Fruit fly (Drosophila melanogaster) whole organism, embryonic: Measurements from ENCODE around the gene Hsp67Ba.

Experiments used
- ATbp ChIP-seq: fragments of 200-800 bp; sonication (Bioruptor generic); optimal IDR thresholded peaks from 2 replicates; lab custom pipeline; 2017; ENCODE audit warnings: missing biosample characterization, mild to moderate bottlenecking, missing genetic modification characterization, missing genetic modification reagents
- Atf-2 ChIP-seq: fragments of 200-800 bp; sonication (Bioruptor generic); optimal IDR thresholded peaks from 2 replicates; lab custom pipeline; 2016; ENCODE audit warnings: missing biosample characterization, missing genetic modification characterization
- BtbVII ChIP-seq: fragments of 200-800 bp; sonication (Bioruptor generic); optimal IDR thresholded peaks from 3 replicates; lab custom pipeline; 2017; ENCODE audit warnings: missing biosample characterization, mild to moderate bottlenecking, missing genetic modification characterization
- C15 ChIP-seq: fragments of 200-800 bp; sonication (Bioruptor generic); IDR thresholded peaks from 3 replicates; pipeline ENCODE4 v1.3.6; 2022; ENCODE audit warnings: missing biosample characterization, missing genetic modification characterization
- CG11085 ChIP-seq: fragments of 200-800 bp; sonication (Bioruptor generic); IDR thresholded peaks from 2 replicates; pipeline ENCODE4 v1.3.6; 2022; ENCODE audit warnings: missing biosample characterization, missing genetic modification characterization
- CG13296 ChIP-seq: fragments of 200-800 bp; sonication (Bioruptor generic); optimal IDR thresholded peaks from 3 replicates; lab custom pipeline; 2018; ENCODE audit warnings: missing biosample characterization, mild to moderate bottlenecking, missing genetic modification characterization
- CG13624 ChIP-seq: fragments of 200-800 bp; sonication (Bioruptor generic); optimal IDR thresholded peaks from 2 replicates; lab custom pipeline; 2016; ENCODE audit warnings: missing biosample characterization, missing genetic modification characterization
- CG14710 ChIP-seq: fragments of 200-800 bp; sonication (Bioruptor generic); optimal IDR thresholded peaks from 3 replicates; lab custom pipeline; 2019; ENCODE audit warnings: missing biosample characterization, mild to moderate bottlenecking, missing genetic modification characterization, moderate library complexity
- CG1647 ChIP-seq: fragments of 200-800 bp; sonication (Bioruptor generic); optimal IDR thresholded peaks from 3 replicates; lab custom pipeline; 2016; ENCODE audit warnings: missing biosample characterization, missing genetic modification characterization
- CG16813 ChIP-seq: fragments of 200-800 bp; sonication (Bioruptor generic); IDR thresholded peaks from 3 replicates; pipeline ENCODE4 v1.3.6; 2022; ENCODE audit warnings: missing biosample characterization, missing genetic modification characterization; ENCODE audit not compliant: partially characterized antibody
- CG17359 ChIP-seq: fragments of 200-800 bp; sonication (Bioruptor generic); optimal IDR thresholded peaks from 3 replicates; lab custom pipeline; 2018; ENCODE audit warnings: missing biosample characterization, mild to moderate bottlenecking, missing genetic modification characterization, moderate library complexity
- CG17361 ChIP-seq: fragments of 200-800 bp; sonication (Bioruptor generic); IDR thresholded peaks from 3 replicates; pipeline ENCODE4 v1.3.6; 2022; ENCODE audit warnings: missing biosample characterization, missing genetic modification characterization
- CG18476 ChIP-seq: fragments of 200-800 bp; sonication (Bioruptor generic); optimal IDR thresholded peaks from 2 replicates; lab custom pipeline; 2016; ENCODE audit warnings: missing biosample characterization, mild to moderate bottlenecking, missing genetic modification characterization
- CG30020 ChIP-seq: fragments of 200-800 bp; optimal IDR thresholded peaks from 2 replicates; lab custom pipeline; 2019; ENCODE audit warnings: missing biosample characterization, mild to moderate bottlenecking, missing genetic modification characterization, moderate library complexity
- CG32772 ChIP-seq: fragments of 200-800 bp; sonication (Bioruptor generic); IDR thresholded peaks from 2 replicates; pipeline ENCODE4 v1.3.6; 2022; ENCODE audit warnings: missing biosample characterization, missing genetic modification characterization
- CG3847 ChIP-seq: fragments of 200-800 bp; sonication (Bioruptor generic); IDR thresholded peaks from 2 replicates; pipeline ENCODE4 v1.3.6; 2022; ENCODE audit warnings: missing biosample characterization, missing genetic modification characterization
- CG3995 ChIP-seq: fragments of 200-800 bp; sonication (Bioruptor generic); optimal IDR thresholded peaks from 3 replicates; lab custom pipeline; 2016; ENCODE audit warnings: missing biosample characterization, missing genetic modification characterization
- CG7372 ChIP-seq: fragments of 200-800 bp; sonication (Bioruptor generic); IDR thresholded peaks from 2 replicates; pipeline ENCODE4 v1.3.6; 2022; ENCODE audit warnings: missing biosample characterization, missing genetic modification characterization
- CG8290 ChIP-seq, 3 experiments: fragments of 200-800 bp; sonication (Bioruptor generic); optimal IDR thresholded peaks; 2 replicates each; lab custom pipeline; 2016 to 2019; ENCODE audit warnings: missing biosample characterization in 3 of 3, missing genetic modification characterization in 3 of 3, mild to moderate bottlenecking in 2 of 3, moderate library complexity in 1 of 3
- CG9609 ChIP-seq: fragments of 200-800 bp; sonication (Bioruptor generic); optimal IDR thresholded peaks from 3 replicates; lab custom pipeline; 2016; ENCODE audit warnings: missing biosample characterization, missing genetic modification characterization
- CG9797 ChIP-seq: fragments of 200-800 bp; sonication (Bioruptor generic); optimal IDR thresholded peaks from 3 replicates; lab custom pipeline; 2018; ENCODE audit warnings: missing biosample characterization, mild to moderate bottlenecking, missing genetic modification characterization
- Dbx ChIP-seq: fragments of 200-800 bp; sonication (Bioruptor generic); IDR thresholded peaks from 3 replicates; pipeline ENCODE4 v1.3.6; 2022; ENCODE audit warnings: missing biosample characterization, missing genetic modification characterization
- Fer2 ChIP-seq: fragments of 200-800 bp; sonication (Bioruptor generic); optimal IDR thresholded peaks from 2 replicates; lab custom pipeline; 2018; ENCODE audit warnings: missing biosample characterization, mild to moderate bottlenecking, missing genetic modification characterization, moderate library complexity
- Hmx ChIP-seq: fragments of 200-800 bp; sonication (Bioruptor generic); optimal IDR thresholded peaks from 2 replicates; lab custom pipeline; 2016; ENCODE audit warnings: missing biosample characterization, missing genetic modification characterization
- Med ChIP-seq: fragments of 200-800 bp; sonication (Bioruptor generic); peaks from one replicate; lab custom pipeline; 2016; ENCODE audit warnings: missing biosample characterization, missing genetic modification characterization, mild to moderate bottlenecking, inconsistent platforms, moderate library complexity
- Sox100B ChIP-seq: fragments of 200-800 bp; sonication (Bioruptor generic); optimal IDR thresholded peaks from 3 replicates; lab custom pipeline; 2018; ENCODE audit warnings: missing biosample characterization, mild to moderate bottlenecking, missing genetic modification characterization
- bowl ChIP-seq: fragments of 200-800 bp; sonication (Bioruptor generic); IDR thresholded peaks from 2 replicates; pipeline ENCODE4 v1.3.6; 2022; ENCODE audit warnings: missing biosample characterization, missing genetic modification characterization
- caup ChIP-seq: fragments of 200-800 bp; sonication (Bioruptor generic); optimal IDR thresholded peaks from 3 replicates; lab custom pipeline; 2017; ENCODE audit warnings: missing biosample characterization, mild to moderate bottlenecking, missing genetic modification characterization, moderate library complexity; ENCODE audit not compliant: severe bottlenecking
- chif ChIP-seq, 2 experiments: fragments of 200-800 bp; sonication (Bioruptor generic); optimal IDR thresholded peaks; 3 replicates each; lab custom pipeline; 2016; ENCODE audit warnings: missing biosample characterization in 2 of 2, missing genetic modification characterization in 2 of 2
- ci ChIP-seq: fragments of 200-800 bp; sonication (Bioruptor generic); IDR thresholded peaks from 3 replicates; pipeline ENCODE4 v1.3.6; 2022; ENCODE audit warnings: missing biosample characterization, missing genetic modification characterization
- da ChIP-seq: fragments of 200-800 bp; sonication (Bioruptor generic); optimal IDR thresholded peaks from 2 replicates; lab custom pipeline; 2016; ENCODE audit warnings: missing biosample characterization, missing genetic modification characterization
- dimm ChIP-seq: fragments of 200-800 bp; sonication (Bioruptor generic); IDR thresholded peaks from 2 replicates; pipeline ENCODE4 v1.3.6; 2022; ENCODE audit warnings: missing biosample characterization, missing genetic modification characterization
- en ChIP-seq: fragments of 200-800 bp; sonication (Bioruptor generic); optimal IDR thresholded peaks from 2 replicates; lab custom pipeline; 2016; ENCODE audit warnings: missing biosample characterization, missing genetic modification characterization
- ewg ChIP-seq: fragments of 200-800 bp; sonication (Bioruptor generic); optimal IDR thresholded peaks from 3 replicates; lab custom pipeline; 2017; ENCODE audit warnings: mild to moderate bottlenecking, missing biosample characterization, missing genetic modification reagents, missing genetic modification characterization
- lbe ChIP-seq: fragments of 200-800 bp; sonication (Bioruptor generic); optimal IDR thresholded peaks from 2 replicates; lab custom pipeline; 2016; ENCODE audit warnings: missing biosample characterization, mild to moderate bottlenecking, missing genetic modification characterization
- lilli ChIP-seq: fragments of 200-800 bp; sonication (Bioruptor generic); optimal IDR thresholded peaks from 3 replicates; lab custom pipeline; 2016; ENCODE audit warnings: missing biosample characterization, missing genetic modification characterization
- nerfin-2 ChIP-seq: fragments of 200-800 bp; sonication (Bioruptor generic); IDR thresholded peaks from 2 replicates; pipeline ENCODE4 v1.3.6; 2022; ENCODE audit warnings: missing biosample characterization, missing genetic modification characterization; ENCODE audit not compliant: partially characterized antibody
- pita ChIP-seq: fragments of 200-800 bp; sonication (Bioruptor generic); optimal IDR thresholded peaks from 2 replicates; lab custom pipeline; 2017; ENCODE audit warnings: missing biosample characterization, mild to moderate bottlenecking, missing genetic modification characterization
- pnt ChIP-seq: fragments of 200-800 bp; sonication (Bioruptor generic); optimal IDR thresholded peaks from 3 replicates; lab custom pipeline; 2016; ENCODE audit warnings: missing biosample characterization, missing genetic modification characterization
- pzg ChIP-seq: fragments of 200-800 bp; sonication (Bioruptor generic); optimal IDR thresholded peaks from 3 replicates; lab custom pipeline; 2018; ENCODE audit warnings: missing biosample characterization, mild to moderate bottlenecking, missing genetic modification characterization, moderate library complexity
- seq ChIP-seq: fragments of 200-800 bp; sonication (Bioruptor generic); IDR thresholded peaks from 2 replicates; pipeline ENCODE4 v1.3.6; 2022; ENCODE audit warnings: missing biosample characterization, missing genetic modification characterization
- so ChIP-seq: fragments of 200-800 bp; sonication (Bioruptor generic); IDR thresholded peaks from 3 replicates; pipeline ENCODE4 v1.3.6; 2022; ENCODE audit warnings: missing biosample characterization, missing genetic modification characterization
- stwl ChIP-seq: fragments of 200-800 bp; sonication (Bioruptor generic); optimal IDR thresholded peaks from 3 replicates; lab custom pipeline; 2018; ENCODE audit warnings: missing biosample characterization, mild to moderate bottlenecking, missing genetic modification characterization, moderate library complexity
- tx ChIP-seq: fragments of 200-800 bp; sonication (Bioruptor generic); optimal IDR thresholded peaks from 2 replicates; lab custom pipeline; 2016; ENCODE audit warnings: missing biosample characterization, missing genetic modification characterization
- vfl ChIP-seq: fragments of 200-800 bp; sonication (Bioruptor generic); optimal IDR thresholded peaks from 2 replicates; lab custom pipeline; 2016; ENCODE audit warnings: missing biosample characterization, missing genetic modification characterization
- zen2 ChIP-seq: fragments of 200-800 bp; sonication (Bioruptor generic); IDR thresholded peaks from 3 replicates; pipeline ENCODE4 v1.3.6; 2022; ENCODE audit warnings: missing biosample characterization, missing genetic modification characterization; ENCODE audit not compliant: partially characterized antibody
- zfh1 ChIP-seq: fragments of 200-800 bp; sonication (Bioruptor generic); IDR thresholded peaks from 3 replicates; pipeline ENCODE4 v1.3.6; 2022; ENCODE audit warnings: missing biosample characterization, missing genetic modification characterization

Hsp67Ba gene

dm6 chr3L:9349314-9349733 is 30.0 kb downstream of the Hsp67Ba start, which contains the start of gene PGRP-LF (continued):
- TF ChIP-seq bowl (GFP tag; lab: Robert Waterston, UW) = no peak
- no peak for TF ChIP-seq ATbp (GFP tag; lab: Kevin White, UChicago)
- TF ChIP-seq C15 (GFP tag; lab: Robert Waterston, UW) = no peak
- TF ChIP-seq Fer2 (tag; lab: Kevin White, UChicago) = no peak
- TF ChIP-seq CG11085 (GFP tag; lab: Robert Waterston, UW) = no peak
- no peak for TF ChIP-seq chif (GFP tag; optimal IDR thresholded peaks at IDR 0.05; lab: Kevin White, UChicago)
- TF ChIP-seq CG17359 (tag; lab: Kevin White, UChicago) = peak; percentile 4
- peak; percentile 29 for TF ChIP-seq CG13296 (GFP tag; lab: Kevin White, UChicago)
- peak; percentile 37; the same call in 1 of the 3 replicates for TF ChIP-seq zen2 (GFP tag; lab: Robert Waterston, UW)
- no peak for TF ChIP-seq nerfin-2 (GFP tag; lab: Robert Waterston, UW)
- no peak for TF ChIP-seq CG1647
- TF ChIP-seq CG14710 (tag; lab: Kevin White, UChicago) = no peak
- no peak for TF ChIP-seq pnt
- no peak for TF ChIP-seq zfh1 (GFP tag; lab: Robert Waterston, UW)
- TF ChIP-seq en (GFP tag; lab: Kevin White, UChicago) = no peak
- no peak for TF ChIP-seq CG32772
- no peak for TF ChIP-seq seq (GFP tag; lab: Robert Waterston, UW)

- TF ChIP-seq stwl (peak; percentile 55), Dbx (GFP tag; lab: Robert Waterston, UW) (no peak), ewg (GFP tag; lab: Kevin White, UChicago) (no peak), dimm (GFP tag; lab: Robert Waterston, UW) (no peak)
- TF ChIP-seq, all 482 proteins: peak for 1
These were observed 34.2 kb downstream of the Hsp67Ba start for dm6 chr3L:9345157-9345556.

dm6 chr3L:9343963-9344362 is 35.4 kb downstream of the Hsp67Ba start:
- no peak for TF ChIP-seq ci
- no peak for TF ChIP-seq CG17361 (GFP tag; lab: Robert Waterston, UW)
- no peak for TF ChIP-seq caup (GFP tag; lab: Kevin White, UChicago)
- TF ChIP-seq CG18476 (GFP tag; lab: Kevin White, UChicago) = no peak
- TF ChIP-seq tx (GFP tag; lab: Kevin White, UChicago) = no peak

dm6 chr3L:9340839-9341238 is 38.5 kb downstream of the Hsp67Ba start:
- TF ChIP-seq CG3995 (peak; percentile 15), CG30020 (tag; lab: Kevin White, UChicago) (no peak), Sox100B (GFP tag; lab: Kevin White, UChicago) (no peak), pita (GFP tag; lab: Kevin White, UChicago) (no peak), Hmx (GFP tag; lab: Kevin White, UChicago) (no peak), lbe (GFP tag; lab: Kevin White, UChicago) (no peak), lilli (GFP tag; lab: Kevin White, UChicago) (no peak), CG8290 (GFP tag; optimal IDR thresholded peaks at IDR 0.05; lab: Kevin White, UChicago) (no peak), CG8290 (tag; optimal IDR thresholded peaks at IDR 0.05; lab: Kevin White, UChicago) (peak in 1 of 2 experiments; percentile 14), CG11085 (GFP tag; lab: Robert Waterston, UW) (no peak), CG3847 (no peak), nerfin-2 (GFP tag; lab: Robert Waterston, UW) (no peak), CG9609 (no peak), BtbVII (GFP tag; lab: Kevin White, UChicago) (no peak), CG9797 (no peak), pzg (GFP tag; lab: Kevin White, UChicago) (no peak), vfl (GFP tag; lab: Kevin White, UChicago) (no peak), da (no peak), CG13624 (GFP tag; lab: Kevin White, UChicago) (no peak), CG16813 (GFP tag; lab: Robert Waterston, UW) (no peak), so (no peak), Atf-2 (GFP tag; lab: Kevin White, UChicago) (no peak), Med (GFP tag; lab: Kevin White, UChicago) (peak; percentile 53), CG7372 (GFP tag; lab: Robert Waterston, UW) (no peak)
